Fruit fly (Drosophila melanogaster) whole organism, embryonic: Measurements from ENCODE around the gene CG31223.
A peak's percentile ranks its signal among the peaks of the same experiment; 100 is the strongest.

Experiments used
- Bgb ChIP-seq: fragments of 200-800 bp; sonication (Bioruptor generic); IDR thresholded peaks from 2 replicates; pipeline ENCODE4 v1.3.6; 2022; ENCODE audit warnings: missing biosample characterization, missing genetic modification characterization; ENCODE audit not compliant: partially characterized antibody
- CG13894 ChIP-seq: fragments of 200-800 bp; sonication (Bioruptor generic); optimal IDR thresholded peaks from 3 replicates; lab custom pipeline; 2018; ENCODE audit warnings: missing biosample characterization, mild to moderate bottlenecking, missing genetic modification characterization, moderate library complexity
- CG14860 ChIP-seq: fragments of 200-800 bp; sonication (Bioruptor generic); IDR thresholded peaks from 3 replicates; pipeline ENCODE4 v1.3.6; 2022; ENCODE audit warnings: missing biosample characterization, missing genetic modification characterization; ENCODE audit not compliant: partially characterized antibody
- CG14965 ChIP-seq: fragments of 200-800 bp; sonication (Bioruptor generic); optimal IDR thresholded peaks from 2 replicates; lab custom pipeline; 2016; ENCODE audit warnings: missing biosample characterization, missing genetic modification characterization, borderline replicate concordance
- CG15514 ChIP-seq: fragments of 200-800 bp; sonication (Bioruptor generic); optimal IDR thresholded peaks from 3 replicates; lab custom pipeline; 2017; ENCODE audit warnings: missing biosample characterization, missing genetic modification characterization, mild to moderate bottlenecking, moderate library complexity, missing genetic modification reagents
- CG1603 ChIP-seq: fragments of 200-800 bp; sonication (Bioruptor generic); optimal IDR thresholded peaks from 2 replicates; lab custom pipeline; 2019; ENCODE audit warnings: missing biosample characterization, mild to moderate bottlenecking, missing genetic modification characterization, moderate library complexity
- CG1647 ChIP-seq: fragments of 200-800 bp; sonication (Bioruptor generic); optimal IDR thresholded peaks from 3 replicates; lab custom pipeline; 2016; ENCODE audit warnings: missing biosample characterization, missing genetic modification characterization
- CG17912 ChIP-seq: fragments of 200-800 bp; sonication (Bioruptor generic); optimal IDR thresholded peaks from 2 replicates; lab custom pipeline; 2018; ENCODE audit warnings: missing biosample characterization, mild to moderate bottlenecking, missing genetic modification characterization
- CG2889 ChIP-seq: fragments of 200-800 bp; sonication (Bioruptor generic); IDR thresholded peaks from 3 replicates; pipeline ENCODE4 v1.3.6; 2022; ENCODE audit warnings: missing biosample characterization, missing genetic modification characterization
- CG32772 ChIP-seq: fragments of 200-800 bp; sonication (Bioruptor generic); IDR thresholded peaks from 2 replicates; pipeline ENCODE4 v1.3.6; 2022; ENCODE audit warnings: missing biosample characterization, missing genetic modification characterization
- CG34422 ChIP-seq: fragments of 200-800 bp; sonication (Bioruptor generic); IDR thresholded peaks from 3 replicates; pipeline ENCODE4 v1.3.6; 2022; ENCODE audit warnings: missing biosample characterization, missing genetic modification characterization
- CG3995 ChIP-seq: fragments of 200-800 bp; sonication (Bioruptor generic); optimal IDR thresholded peaks from 3 replicates; lab custom pipeline; 2016; ENCODE audit warnings: missing biosample characterization, missing genetic modification characterization
- CG4328 ChIP-seq: fragments of 200-800 bp; sonication (Bioruptor generic); optimal IDR thresholded peaks from 3 replicates; lab custom pipeline; 2017; ENCODE audit warnings: missing biosample characterization, missing genetic modification reagents, missing genetic modification characterization
- CG6654 ChIP-seq: fragments of 200-800 bp; sonication (Bioruptor generic); optimal IDR thresholded peaks from 2 replicates; lab custom pipeline; 2017; ENCODE audit warnings: missing biosample characterization, mild to moderate bottlenecking, missing genetic modification characterization
- CG6683 ChIP-seq: fragments of 200-800 bp; sonication (Bioruptor generic); optimal IDR thresholded peaks from 2 replicates; lab custom pipeline; 2017; ENCODE audit warnings: missing biosample characterization, mild to moderate bottlenecking, missing genetic modification characterization, missing genetic modification reagents
- CG6813 ChIP-seq: fragments of 200-800 bp; sonication (Bioruptor generic); optimal IDR thresholded peaks from 2 replicates; lab custom pipeline; 2017; ENCODE audit warnings: missing biosample characterization, missing genetic modification characterization, mild to moderate bottlenecking, moderate library complexity, missing genetic modification reagents
- CG8924 ChIP-seq: fragments of 200-800 bp; optimal IDR thresholded peaks from 3 replicates; lab custom pipeline; 2019; ENCODE audit warnings: missing biosample characterization, mild to moderate bottlenecking, missing genetic modification characterization, moderate library complexity
- CG9437 ChIP-seq: fragments of 200-800 bp; sonication (Bioruptor generic); optimal IDR thresholded peaks from 2 replicates; lab custom pipeline; 2018; ENCODE audit warnings: missing biosample characterization, mild to moderate bottlenecking, missing genetic modification characterization
- CG9609 ChIP-seq: fragments of 200-800 bp; sonication (Bioruptor generic); optimal IDR thresholded peaks from 3 replicates; lab custom pipeline; 2016; ENCODE audit warnings: missing biosample characterization, missing genetic modification characterization
- D19B ChIP-seq: fragments of 200-800 bp; sonication (Bioruptor generic); optimal IDR thresholded peaks from 2 replicates; lab custom pipeline; 2017; ENCODE audit warnings: missing biosample characterization, mild to moderate bottlenecking, missing genetic modification characterization
- Dfd ChIP-seq, 2 experiments: fragments of >200 bp; optimal IDR thresholded peaks; 2 replicates each; lab custom pipeline; 2017; ENCODE audit warnings: missing biosample characterization in 2 of 2, missing genetic modification characterization in 2 of 2
- Ets97D ChIP-seq: fragments of 200-800 bp; sonication (Bioruptor generic); optimal IDR thresholded peaks from 3 replicates; lab custom pipeline; 2016; ENCODE audit warnings: missing biosample characterization, missing genetic modification characterization
- Fer3 ChIP-seq: fragments of 200-800 bp; sonication (Bioruptor generic); optimal IDR thresholded peaks from 2 replicates; lab custom pipeline; 2018; ENCODE audit warnings: missing biosample characterization, mild to moderate bottlenecking, missing genetic modification characterization, moderate library complexity
- H15 ChIP-seq: fragments of 200-800 bp; sonication (Bioruptor generic); IDR thresholded peaks from 3 replicates; pipeline ENCODE4 v1.3.6; 2022; ENCODE audit warnings: missing biosample characterization, missing genetic modification characterization
- H2.0 ChIP-seq: fragments of 200-800 bp; sonication (Bioruptor generic); IDR thresholded peaks from 2 replicates; pipeline ENCODE4 v1.3.6; 2022; ENCODE audit warnings: missing biosample characterization, missing genetic modification characterization
- Hr3 ChIP-seq: fragments of 200-800 bp; sonication (Bioruptor generic); optimal IDR thresholded peaks from 3 replicates; lab custom pipeline; 2016; ENCODE audit warnings: missing biosample characterization, missing genetic modification characterization
- Lpt ChIP-seq: fragments of >200 bp; optimal IDR thresholded peaks from 2 replicates; lab custom pipeline; 2018; ENCODE audit warnings: missing biosample characterization, missing genetic modification characterization
- Meics ChIP-seq: fragments of 200-800 bp; sonication (Bioruptor generic); optimal IDR thresholded peaks from 2 replicates; lab custom pipeline; 2017; ENCODE audit warnings: missing biosample characterization, mild to moderate bottlenecking, missing genetic modification characterization
- Nf-YB ChIP-seq: fragments of 200-800 bp; sonication (Bioruptor generic); optimal IDR thresholded peaks from 3 replicates; lab custom pipeline; 2019; ENCODE audit warnings: missing biosample characterization, mild to moderate bottlenecking, missing genetic modification characterization, moderate library complexity
- Oli ChIP-seq: fragments of 200-800 bp; sonication (Bioruptor generic); optimal IDR thresholded peaks from 2 replicates; lab custom pipeline; 2018; ENCODE audit warnings: missing biosample characterization, mild to moderate bottlenecking, missing genetic modification characterization, moderate library complexity
- Sox100B ChIP-seq: fragments of 200-800 bp; sonication (Bioruptor generic); optimal IDR thresholded peaks from 3 replicates; lab custom pipeline; 2018; ENCODE audit warnings: missing biosample characterization, mild to moderate bottlenecking, missing genetic modification characterization
- Stat92E ChIP-seq, 3 experiments: fragments of >200 bp in 2 of 3; fragments of 200-800 bp in 1 of 3; sonication (Bioruptor generic) in 1 of 3; optimal IDR thresholded peaks; 2 replicates each; lab custom pipeline; 2017 to 2019; ENCODE audit warnings: missing biosample characterization in 3 of 3, missing genetic modification characterization in 3 of 3, mild to moderate bottlenecking in 1 of 3, moderate library complexity in 1 of 3
- ac ChIP-seq: fragments of 200-800 bp; sonication (Bioruptor generic); optimal IDR thresholded peaks from 3 replicates; lab custom pipeline; 2017; ENCODE audit warnings: missing biosample characterization, mild to moderate bottlenecking, missing genetic modification characterization
- bbx ChIP-seq: fragments of 200-800 bp; sonication (Bioruptor generic); IDR thresholded peaks from 2 replicates; pipeline ENCODE4 v1.3.6; 2022; ENCODE audit warnings: missing biosample characterization, missing genetic modification characterization; ENCODE audit not compliant: partially characterized antibody
- bsh ChIP-seq, 2 experiments: fragments of 200-800 bp; sonication (Bioruptor generic); optimal IDR thresholded peaks; 2 replicates each; lab custom pipeline; 2017 to 2018; ENCODE audit warnings: mild to moderate bottlenecking in 2 of 2, missing biosample characterization in 2 of 2, missing genetic modification characterization in 2 of 2, moderate library complexity in 1 of 2
- btn ChIP-seq: fragments of 200-800 bp; sonication (Bioruptor generic); optimal IDR thresholded peaks from 2 replicates; lab custom pipeline; 2016; ENCODE audit warnings: missing biosample characterization, missing genetic modification characterization
- cas ChIP-seq: fragments of 200-800 bp; sonication (Bioruptor generic); IDR thresholded peaks from 2 replicates; pipeline ENCODE4 v1.3.6; 2022; ENCODE audit warnings: missing biosample characterization, missing genetic modification characterization
- corto ChIP-seq: fragments of 200-800 bp; sonication (Bioruptor generic); optimal IDR thresholded peaks from 2 replicates; lab custom pipeline; 2016; ENCODE audit warnings: missing biosample characterization, mild to moderate bottlenecking, missing genetic modification characterization, moderate library complexity
- ftz-f1 ChIP-seq: fragments of 200-800 bp; sonication (Bioruptor generic); optimal IDR thresholded peaks from 2 replicates; lab custom pipeline; 2016; ENCODE audit warnings: missing biosample characterization, missing genetic modification characterization
- lbe ChIP-seq: fragments of 200-800 bp; sonication (Bioruptor generic); optimal IDR thresholded peaks from 2 replicates; lab custom pipeline; 2016; ENCODE audit warnings: missing biosample characterization, mild to moderate bottlenecking, missing genetic modification characterization
- mam ChIP-seq: fragments of 200-800 bp; sonication (Bioruptor generic); optimal IDR thresholded peaks from 3 replicates; lab custom pipeline; 2016; ENCODE audit warnings: missing biosample characterization, missing genetic modification characterization
- otp ChIP-seq: fragments of 200-800 bp; sonication (Bioruptor generic); IDR thresholded peaks from 3 replicates; pipeline ENCODE4, ENCODE4 v1.3.6; 2022; ENCODE audit warnings: missing biosample characterization, missing genetic modification characterization
- row ChIP-seq: fragments of 200-800 bp; sonication (Bioruptor generic); IDR thresholded peaks from 3 replicates; pipeline ENCODE4 v1.3.6; 2022; ENCODE audit warnings: missing biosample characterization, missing genetic modification characterization
- sima ChIP-seq: fragments of 200-800 bp; sonication (Bioruptor generic); optimal IDR thresholded peaks from 2 replicates; lab custom pipeline; 2016; ENCODE audit warnings: missing biosample characterization, missing genetic modification characterization
- sisA ChIP-seq: fragments of 200-800 bp; sonication (Bioruptor generic); IDR thresholded peaks from 2 replicates; pipeline ENCODE4 v1.3.6; 2022; ENCODE audit warnings: missing biosample characterization, missing genetic modification characterization
- ssp ChIP-seq: fragments of 200-800 bp; sonication (Bioruptor generic); IDR thresholded peaks from 2 replicates; pipeline ENCODE4 v1.3.6; 2022; ENCODE audit warnings: missing biosample characterization, missing genetic modification characterization
- tx ChIP-seq: fragments of 200-800 bp; sonication (Bioruptor generic); optimal IDR thresholded peaks from 2 replicates; lab custom pipeline; 2016; ENCODE audit warnings: missing biosample characterization, missing genetic modification characterization
- vvl ChIP-seq: fragments of 200-800 bp; sonication (Bioruptor generic); IDR thresholded peaks from 2 replicates; pipeline ENCODE4 v1.3.6; 2022; ENCODE audit warnings: missing biosample characterization, missing genetic modification characterization
- wdn ChIP-seq: fragments of 200-800 bp; sonication (Bioruptor generic); IDR thresholded peaks from 2 replicates; pipeline ENCODE4 v1.3.6; 2022; ENCODE audit warnings: missing biosample characterization, missing genetic modification characterization
- zfh2 ChIP-seq: fragments of 200-800 bp; sonication (Bioruptor generic); optimal IDR thresholded peaks from 2 replicates; lab custom pipeline; 2016; ENCODE audit warnings: missing biosample characterization, missing genetic modification characterization

Gene CG31223

DNA sequence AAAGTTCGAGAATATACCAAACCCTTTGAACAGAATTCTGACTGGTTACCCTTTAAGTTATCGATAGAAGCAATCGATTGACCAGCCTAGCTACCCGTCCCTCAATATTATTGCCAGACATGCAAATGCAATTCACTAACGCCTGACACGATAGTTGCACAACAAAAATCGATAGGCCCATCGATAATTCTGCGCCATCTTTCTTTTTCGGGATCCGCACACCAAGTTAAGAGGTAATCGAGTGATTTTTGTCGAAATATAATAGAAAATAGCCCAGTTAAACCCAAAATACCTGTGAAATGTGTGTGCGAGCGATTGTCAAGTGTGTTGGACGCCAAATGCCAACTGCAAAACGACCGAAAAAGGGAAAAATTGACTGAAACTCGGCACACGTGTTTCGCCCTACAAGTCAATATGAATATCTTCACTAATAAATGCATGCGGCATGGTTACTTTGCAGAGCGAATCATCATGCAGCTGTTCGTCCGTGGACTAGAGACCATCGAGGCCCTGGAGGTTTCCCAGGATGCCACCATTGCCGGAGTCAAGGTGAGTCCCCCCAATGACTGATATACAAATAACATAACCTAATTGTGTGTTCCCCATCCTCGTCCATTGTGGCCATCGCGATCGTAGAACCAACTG, 19.6 kb downstream of the CG31223 start, which contains the start of gene RpS30 (continued):
- TF ChIP-seq Stat92E (GFP tag; optimal IDR thresholded peaks at IDR 0.05; lab: Kevin White, UChicago) (no peak), corto (no peak), lbe (GFP tag; lab: Kevin White, UChicago) (peak; percentile 45), CG6813 (GFP tag; lab: Kevin White, UChicago) (peak; percentile 18), CG34422 (no peak), CG4328 (GFP tag; lab: Kevin White, UChicago) (no peak), CG13894 (tag; lab: Kevin White, UChicago) (peak; percentile 36), CG14965 (GFP tag; lab: Kevin White, UChicago) (no peak), Meics (GFP tag; lab: Kevin White, UChicago) (peak; percentile 38), sima (no peak), Dfd (GFP tag; optimal IDR thresholded peaks at IDR 0.05; lab: Kevin White, UChicago) (no peak), CG2889 (GFP tag; lab: Robert Waterston, UW) (no peak), tx (GFP tag; lab: Kevin White, UChicago) (no peak), otp (GFP tag; lab: Robert Waterston, UW) (no peak), Nf-YB (peak; percentile 44), ssp (GFP tag; lab: Robert Waterston, UW) (no peak), Oli (tag; lab: Kevin White, UChicago) (no peak), bsh (GFP tag; optimal IDR thresholded peaks at IDR 0.05; lab: Kevin White, UChicago) (peak in 1 of 2 experiments; percentile 36), mam (peak; percentile 40), Fer3 (peak; percentile 27), Lpt (GFP tag; lab: Kevin White, UChicago) (no peak), wdn (GFP tag; lab: Robert Waterston, UW) (no peak), Ets97D (peak; percentile 97), CG9437 (no peak), Hr3 (GFP tag; lab: Kevin White, UChicago) (no peak), D19B (GFP tag; lab: Kevin White, UChicago) (no peak), CG14860 (peak; percentile 95), CG15514 (GFP tag; lab: Kevin White, UChicago) (peak; percentile 79), sisA (GFP tag; lab: Robert Waterston, UW) (no peak), row (GFP tag; lab: Robert Waterston, UW) (peak; percentile 47; the same call in 2 of the 3 replicates), CG6654 (GFP tag; lab: Kevin White, UChicago) (no peak), vvl (GFP tag; lab: Robert Waterston, UW) (peak; percentile 77), CG8924 (peak; percentile 46), CG3995 (peak; percentile 45), ac (GFP tag; lab: Kevin White, UChicago) (no peak), ftz-f1 (GFP tag; lab: Kevin White, UChicago) (peak; percentile 37), CG17912 (GFP tag; lab: Kevin White, UChicago) (no peak), Sox100B (GFP tag; lab: Kevin White, UChicago) (no peak), CG1647 (GFP tag; lab: Kevin White, UChicago) (no peak), bbx (GFP tag; lab: Robert Waterston, UW) (peak; percentile 98), CG9609 (GFP tag; lab: Kevin White, UChicago) (peak; percentile 26), H15 (GFP tag; lab: Robert Waterston, UW) (no peak; the same call in 2 of the 3 replicates), Bgb (GFP tag; lab: Robert Waterston, UW) (peak; percentile 98), CG32772 (GFP tag; lab: Robert Waterston, UW) (no peak), cas (GFP tag; lab: Robert Waterston, UW) (no peak), CG1603 (tag; lab: Kevin White, UChicago) (peak; percentile 91), btn (GFP tag; lab: Kevin White, UChicago) (no peak), H2.0 (no peak), CG6683 (no peak), zfh2 (peak; percentile 41)
